Fruit fly (Drosophila melanogaster) whole organism: ENCODE data around the gene CG7488.

Source experiments
- CG8478 ChIP-seq: fragments of >200 bp; optimal IDR thresholded peaks from 2 replicates; lab custom pipeline; 2018; ENCODE audit warnings: inconsistent platforms
- Dll ChIP-seq: fragments of >200 bp; optimal IDR thresholded peaks from 2 replicates; lab custom pipeline; 2017
- psq ChIP-seq: fragments of >200 bp; optimal IDR thresholded peaks from 2 replicates; lab custom pipeline; 2017

DNA sequence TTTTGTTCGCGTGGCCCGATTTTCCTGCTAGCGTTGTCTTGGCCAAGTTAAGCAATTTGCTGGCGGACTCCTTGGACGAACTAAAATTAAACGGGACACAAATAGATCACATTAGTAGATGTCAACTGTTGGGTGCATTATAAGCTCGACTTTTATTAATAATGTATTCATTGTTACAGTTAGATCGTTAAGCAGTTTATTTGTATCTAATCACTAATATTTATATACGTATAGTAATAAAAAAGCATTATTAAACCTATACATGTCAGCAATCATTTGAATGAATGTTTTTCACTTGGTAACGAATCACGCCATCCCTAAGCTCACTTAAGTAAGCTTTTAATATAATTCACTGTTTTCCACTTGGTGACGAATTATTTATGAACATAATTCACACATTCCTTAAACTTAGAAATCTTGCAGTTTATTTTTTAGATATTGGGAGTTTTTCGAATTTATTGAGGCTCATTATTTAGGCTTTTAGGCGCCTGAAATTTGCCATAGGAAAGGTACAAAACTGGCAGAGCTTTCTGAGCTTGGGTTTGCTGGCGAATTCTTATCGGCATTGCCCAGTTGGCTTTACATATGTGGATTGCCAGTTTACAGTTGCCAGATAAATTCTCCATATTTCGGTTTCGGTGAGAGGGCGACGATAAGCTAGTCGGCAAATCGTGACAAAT lies 17.9 kb upstream of the CG7488 start, which contains the start of the genes CG7381 and CG7091:
- TF ChIP-seq psq = no peak
- no peak for TF ChIP-seq CG8478
- TF ChIP-seq Dll (lab: Kevin White, UChicago) = no peak
